Worm (Caenorhabditis elegans) whole organism, early embryonic: ENCODE data around the gene R03D7.2.
"Not testable (repeated sequence)": the region's sequence is repeated elsewhere in the genome, so short reads cannot be mapped to it uniquely, and the experiment has no call there.

Source experiments
- B0310.2 ChIP-seq: sonication (generic microtip); optimal IDR thresholded peaks from 2 replicates; lab custom pipeline; 2016; ENCODE audit warnings: mild to moderate bottlenecking, missing genetic modification characterization, missing compliant biosample characterization
- F13C5.2 ChIP-seq: sonication (generic microtip); optimal IDR thresholded peaks from 2 replicates; lab custom pipeline; 2017; ENCODE audit warnings: mild to moderate bottlenecking, missing genetic modification characterization, inconsistent platforms, missing compliant biosample characterization
- aly-1 ChIP-seq: sonication (generic microtip); optimal IDR thresholded peaks from 2 replicates; lab custom pipeline; 2016; ENCODE audit warnings: missing genetic modification characterization, missing compliant biosample characterization
- ama-1 ChIP-seq: fragments of 150-350 bp; optimal IDR thresholded peaks from 2 replicates; lab custom pipeline; 2014
- ceh-13 ChIP-seq: fragments of 200-800 bp; sonication (Bioruptor generic); optimal IDR thresholded peaks from 2 replicates; lab custom pipeline; 2018; ENCODE audit warnings: mild to moderate bottlenecking, missing genetic modification characterization, missing compliant biosample characterization
- ceh-36 ChIP-seq: sonication (generic microtip); optimal IDR thresholded peaks from 2 replicates; lab custom pipeline; 2016; ENCODE audit warnings: missing genetic modification characterization, inconsistent platforms, missing compliant biosample characterization
- ets-7 ChIP-seq: sonication (generic microtip); optimal IDR thresholded peaks from 2 replicates; lab custom pipeline; 2016; ENCODE audit warnings: missing genotype, missing genetic modification characterization, missing compliant biosample characterization
- flt-1 ChIP-seq: fragments of 200-800 bp; sonication (Bioruptor generic); IDR thresholded peaks from 2 replicates; pipeline ENCODE4 v1.3.6; 2022; ENCODE audit warnings: missing genetic modification characterization, missing compliant biosample characterization
- hmbx-1 ChIP-seq: sonication (generic microtip); optimal IDR thresholded peaks from 2 replicates; lab custom pipeline; 2016; ENCODE audit warnings: mild to moderate bottlenecking, missing genetic modification characterization, missing compliant biosample characterization
- hmg-4 ChIP-seq: fragments of 200-800 bp; sonication (Bioruptor generic); optimal IDR thresholded peaks from 2 replicates; lab custom pipeline; 2018; ENCODE audit warnings: mild to moderate bottlenecking, missing genetic modification characterization, missing compliant biosample characterization
- hnd-1 ChIP-seq: sonication (generic microtip); optimal IDR thresholded peaks from 2 replicates; lab custom pipeline; 2016; ENCODE audit warnings: missing genetic modification characterization, missing compliant biosample characterization
- pes-1 ChIP-seq: fragments of 200-800 bp; sonication (Bioruptor generic); IDR thresholded peaks from 2 replicates; pipeline ENCODE4 v1.3.6; 2022; ENCODE audit warnings: missing genetic modification reagents, missing genetic modification characterization, missing compliant biosample characterization
- scrt-1 ChIP-seq: fragments of 200-800 bp; sonication (Bioruptor generic); IDR thresholded peaks from 2 replicates; pipeline ENCODE4 v1.3.6; 2022; ENCODE audit warnings: missing genetic modification characterization, missing compliant biosample characterization
- sea-1 ChIP-seq: fragments of 200-800 bp; sonication (Bioruptor generic); conservative IDR thresholded peaks from 2 replicates; pipeline ENCODE4 v1.3.6; 2022; ENCODE audit warnings: missing genetic modification characterization, missing compliant biosample characterization
- tbx-11 ChIP-seq: fragments of 200-800 bp; sonication (Bioruptor generic); IDR thresholded peaks from 2 replicates; pipeline ENCODE4 v1.3.6; 2022; ENCODE audit warnings: missing genetic modification characterization, missing compliant biosample characterization
- tbx-37 ChIP-seq: fragments of 200-800 bp; sonication (Bioruptor generic); conservative IDR thresholded peaks from 2 replicates; pipeline ENCODE4 v1.3.6; 2022; ENCODE audit warnings: missing genetic modification reagents, missing genetic modification characterization, missing compliant biosample characterization
- tra-4 ChIP-seq: sonication (generic microtip); optimal IDR thresholded peaks from 2 replicates; lab custom pipeline; 2017; ENCODE audit warnings: missing genetic modification characterization, missing compliant biosample characterization

The R03D7.2 gene

ce11 chrII:10915732-10916131 is 19.3 kb downstream of the R03D7.2 start, which contains the start of gene F44F4.9:
Gene F44F4.9 (minus strand): TSS chrII:10915832.
- TF ChIP-seq pes-1 (GFP tag; lab: Robert Waterston, UW), result no peak
- no peak for TF ChIP-seq tra-4
- TF ChIP-seq ceh-36 (tag; lab: Kevin White, UChicago), result no peak
- TF ChIP-seq F13C5.2 (tag; lab: Kevin White, UChicago), result no peak
- no peak for TF ChIP-seq aly-1 (tag; lab: Kevin White, UChicago)
- no peak for TF ChIP-seq ama-1 (lab: Kevin White, UChicago)
- TF ChIP-seq hmbx-1 (tag; lab: Kevin White, UChicago), result no peak
- TF ChIP-seq scrt-1 (GFP tag; lab: Robert Waterston, UW), result no peak
- TF ChIP-seq B0310.2 (tag; lab: Kevin White, UChicago), result no peak
- no peak for TF ChIP-seq ets-7 (tag; lab: Kevin White, UChicago)
- TF ChIP-seq flt-1 (GFP tag; lab: Robert Waterston, UW), result no peak
- TF ChIP-seq tbx-11 (GFP tag; lab: Robert Waterston, UW), result no peak
- no peak for TF ChIP-seq hnd-1 (tag; lab: Kevin White, UChicago)
- no peak for TF ChIP-seq tbx-37 (GFP tag; lab: Robert Waterston, UW)

- TF ChIP-seq ets-7 (tag; lab: Kevin White, UChicago) (no peak), flt-1 (GFP tag; lab: Robert Waterston, UW) (no peak), pes-1 (GFP tag; lab: Robert Waterston, UW) (no peak), scrt-1 (GFP tag; lab: Robert Waterston, UW) (no peak), tra-4 (no peak), ama-1 (lab: Kevin White, UChicago) (no peak), F13C5.2 (tag; lab: Kevin White, UChicago) (no peak), B0310.2 (tag; lab: Kevin White, UChicago) (no peak), hmg-4 (GFP tag; lab: Kevin White, UChicago) (no peak), tbx-37 (GFP tag; lab: Robert Waterston, UW) (no peak), sea-1 (GFP tag; lab: Robert Waterston, UW) (no peak), ceh-13 (GFP tag; lab: Kevin White, UChicago) (no peak), aly-1 (tag; lab: Kevin White, UChicago) (no peak)
Measured at ce11 chrII:10914366-10914765, 20.6 kb downstream of the R03D7.2 start, which contains the start of gene F44F4.15. Gene F44F4.15 (plus strand): TSS chrII:10914666.

ce11 chrII:10912995-10913394 is 22.0 kb downstream of the R03D7.2 start:
- TF ChIP-seq sea-1 (GFP tag; lab: Robert Waterston, UW) (no peak), hnd-1 (tag; lab: Kevin White, UChicago) (no peak), tbx-37 (GFP tag; lab: Robert Waterston, UW) (no peak), scrt-1 (GFP tag; lab: Robert Waterston, UW) (no peak), ceh-13 (GFP tag; lab: Kevin White, UChicago) (no peak), tra-4 (no peak), aly-1 (tag; lab: Kevin White, UChicago) (no peak), ets-7 (tag; lab: Kevin White, UChicago) (no peak), flt-1 (GFP tag; lab: Robert Waterston, UW) (no peak), hmg-4 (GFP tag; lab: Kevin White, UChicago) (no peak), hmbx-1 (tag; lab: Kevin White, UChicago) (no peak), F13C5.2 (tag; lab: Kevin White, UChicago) (no peak), ama-1 (lab: Kevin White, UChicago) (no peak), pes-1 (GFP tag; lab: Robert Waterston, UW) (no peak), ceh-36 (tag; lab: Kevin White, UChicago) (no peak), tbx-11 (GFP tag; lab: Robert Waterston, UW) (no peak), B0310.2 (tag; lab: Kevin White, UChicago) (no peak)

- TF ChIP-seq scrt-1 (GFP tag; lab: Robert Waterston, UW) (no peak), flt-1 (GFP tag; lab: Robert Waterston, UW) (no peak), hmg-4 (GFP tag; lab: Kevin White, UChicago) (no peak), pes-1 (GFP tag; lab: Robert Waterston, UW) (no peak), B0310.2 (tag; lab: Kevin White, UChicago) (no peak), tbx-11 (GFP tag; lab: Robert Waterston, UW) (no peak), aly-1 (tag; lab: Kevin White, UChicago) (no peak), tbx-37 (GFP tag; lab: Robert Waterston, UW) (no peak), F13C5.2 (tag; lab: Kevin White, UChicago) (no peak)
Measured at ce11 chrII:10910219-10910618, 24.8 kb downstream of the R03D7.2 start, which contains the start of gene sra-11. Gene sra-11 (minus strand): TSS chrII:10910319.

ce11 chrII:10904379-10904778 is 30.6 kb downstream of the R03D7.2 start, which contains the start of gene sra-12:
Gene sra-12 (minus strand): TSS chrII:10904479.
- not testable (repeated sequence) for TF ChIP-seq ceh-13 (GFP tag; lab: Kevin White, UChicago); pes-1 (GFP tag; lab: Robert Waterston, UW); ets-7 (tag; lab: Kevin White, UChicago)

ce11 chrII:10902104-10902503 is 32.9 kb downstream of the R03D7.2 start, which contains the start of gene gly-1:
Gene gly-1 (minus strand): TSS chrII:10902204.
- TF ChIP-seq pes-1 (GFP tag; lab: Robert Waterston, UW) (no peak), scrt-1 (GFP tag; lab: Robert Waterston, UW) (no peak), ceh-36 (tag; lab: Kevin White, UChicago) (no peak), hmbx-1 (tag; lab: Kevin White, UChicago) (no peak), flt-1 (GFP tag; lab: Robert Waterston, UW) (no peak), tbx-11 (GFP tag; lab: Robert Waterston, UW) (no peak), hnd-1 (tag; lab: Kevin White, UChicago) (no peak), tra-4 (no peak), hmg-4 (GFP tag; lab: Kevin White, UChicago) (no peak), ama-1 (lab: Kevin White, UChicago) (no peak)

- TF ChIP-seq ceh-13 (GFP tag; lab: Kevin White, UChicago), result no peak
- TF ChIP-seq flt-1 (GFP tag; lab: Robert Waterston, UW), result no peak
- TF ChIP-seq tra-4, result no peak
- no peak for TF ChIP-seq tbx-11 (GFP tag; lab: Robert Waterston, UW)
- no peak for TF ChIP-seq hmbx-1 (tag; lab: Kevin White, UChicago)
- no peak for TF ChIP-seq sea-1 (GFP tag; lab: Robert Waterston, UW)
- no peak for TF ChIP-seq hnd-1 (tag; lab: Kevin White, UChicago)
- no peak for TF ChIP-seq hmg-4 (GFP tag; lab: Kevin White, UChicago)
- no peak for TF ChIP-seq F13C5.2 (tag; lab: Kevin White, UChicago)
- TF ChIP-seq aly-1 (tag; lab: Kevin White, UChicago), result no peak
- TF ChIP-seq ets-7 (tag; lab: Kevin White, UChicago), result no peak
- no peak for TF ChIP-seq tbx-37 (GFP tag; lab: Robert Waterston, UW)
Measured at ce11 chrII:10898998-10899397, 36.0 kb downstream of the R03D7.2 start.
